Fruit fly (Drosophila melanogaster) whole organism, pupa: ENCODE results near the gene CG10750.

Experiments
- CG17806 ChIP-seq: fragments of 200-800 bp; sonication (Bioruptor generic); optimal IDR thresholded peaks from 2 replicates; lab custom pipeline; 2018; ENCODE audit warnings: missing biosample characterization, mild to moderate bottlenecking, missing genetic modification characterization, moderate library complexity
- EcR ChIP-seq: fragments of 200-800 bp; sonication (Bioruptor generic); optimal IDR thresholded peaks from 3 replicates; lab custom pipeline; 2019; ENCODE audit warnings: missing biosample characterization, missing genetic modification characterization, mild to moderate bottlenecking, moderate library complexity, missing genetic modification reagents
- Ets98B ChIP-seq: fragments of 200-800 bp; sonication (Bioruptor generic); IDR thresholded peaks from 2 replicates; pipeline ENCODE4 v1.3.6; 2022; ENCODE audit warnings: missing biosample characterization, missing genetic modification characterization

DNA sequence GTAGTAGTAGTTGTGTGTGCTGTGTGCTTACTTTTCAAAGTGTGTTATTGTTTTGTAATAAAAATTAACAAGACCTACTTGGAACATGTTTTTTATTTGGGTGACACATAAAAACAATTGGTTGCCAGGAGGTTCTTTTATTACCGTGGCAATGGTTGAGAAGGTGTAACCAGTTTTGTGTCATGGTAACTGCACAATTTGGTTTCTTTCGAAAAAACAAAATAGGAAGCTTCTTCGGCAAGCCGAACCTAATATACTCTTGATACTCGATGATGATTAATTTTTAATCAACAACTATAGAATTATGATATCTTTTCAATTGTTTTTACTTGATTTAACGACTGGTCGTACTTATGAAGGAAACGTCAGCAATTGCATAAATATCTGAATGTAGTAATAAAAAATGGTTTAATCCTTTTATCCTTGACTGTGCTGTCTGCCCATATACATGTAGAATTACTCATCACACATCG lies at the start of gene CG10750, which contains the start of gene CG17564:
- TF ChIP-seq Ets98B = no peak
- no peak for TF ChIP-seq EcR
- TF ChIP-seq CG17806 (tag; lab: Kevin White, UChicago) = no peak
